Worm (Caenorhabditis elegans) whole organism, L4/young adult: ENCODE data around the gene sprr-1.

Experiments used
- W03F9.2 ChIP-seq: fragments of 150-350 bp; optimal IDR thresholded peaks from 2 replicates; lab custom pipeline; 2014; ENCODE audit warnings: missing biosample characterization, missing genetic modification characterization
- dao-5 ChIP-seq: sonication (generic microtip); optimal IDR thresholded peaks from 2 replicates; lab custom pipeline; 2016; ENCODE audit warnings: missing genotype, missing genetic modification characterization, moderate library complexity, missing compliant biosample characterization
- him-1 ChIP-seq: sonication (generic microtip); optimal IDR thresholded peaks from 2 replicates; lab custom pipeline; 2016; ENCODE audit warnings: missing genotype, missing genetic modification reagents, missing genetic modification characterization, missing compliant biosample characterization

- TF ChIP-seq him-1 (tag; lab: Kevin White, UChicago), result no peak
- TF ChIP-seq W03F9.2 (tag; lab: Kevin White, UChicago), result no peak
- no peak for TF ChIP-seq dao-5 (tag; lab: Kevin White, UChicago)
These were observed 27.2 kb downstream of the sprr-1 start, which contains the start of gene gob-1 for ce11 chrX:15493322-15493721.
